Worm (Caenorhabditis elegans) whole organism, late embryonic: Measurements from ENCODE around the gene Y71H2AL.4.

ENCODE experiments used
- C08G9.2 ChIP-seq: sonication (generic microtip); optimal IDR thresholded peaks from 2 replicates; lab custom pipeline; 2016; ENCODE audit warnings: mild to moderate bottlenecking, missing genetic modification characterization, moderate library complexity, missing compliant biosample characterization
- C38D4.7 ChIP-seq: fragments of 200-800 bp; sonication (Bioruptor generic); optimal IDR thresholded peaks from 2 replicates; lab custom pipeline; 2018; ENCODE audit warnings: mild to moderate bottlenecking, missing genetic modification characterization, moderate library complexity, missing compliant biosample characterization
- F13H6.1 ChIP-seq: sonication (generic microtip); optimal IDR thresholded peaks from 2 replicates; lab custom pipeline; 2016; ENCODE audit warnings: missing genetic modification characterization, missing compliant biosample characterization
- K09A11.1 ChIP-seq: sonication (generic microtip); optimal IDR thresholded peaks from 2 replicates; lab custom pipeline; 2017; ENCODE audit warnings: antibody characterized with exemption, mild to moderate bottlenecking, missing genetic modification characterization, missing compliant biosample characterization; ENCODE audit not compliant: insufficient read depth
- T23F11.4 ChIP-seq: fragments of 200-800 bp; sonication (Bioruptor generic); optimal IDR thresholded peaks from 2 replicates; lab custom pipeline; 2018; ENCODE audit warnings: mild to moderate bottlenecking, missing genetic modification characterization, missing compliant biosample characterization
- Y22D7AL.16 ChIP-seq: sonication (generic microtip); optimal IDR thresholded peaks from 2 replicates; lab custom pipeline; 2016; ENCODE audit warnings: missing genetic modification characterization, missing compliant biosample characterization
- ama-1 ChIP-seq: fragments of 150-350 bp; optimal IDR thresholded peaks from 2 replicates; lab custom pipeline; 2014
- ceh-19 ChIP-seq: fragments of 200-800 bp; sonication (Bioruptor generic); optimal IDR thresholded peaks from 2 replicates; lab custom pipeline; 2018; ENCODE audit warnings: mild to moderate bottlenecking, missing genetic modification characterization, missing compliant biosample characterization
- ceh-30 ChIP-seq: fragments of 150-350 bp; optimal IDR thresholded peaks from 2 replicates; lab custom pipeline; 2014; ENCODE audit warnings: missing biosample characterization, missing genetic modification characterization
- ceh-31 ChIP-seq: sonication (generic microtip); optimal IDR thresholded peaks from 2 replicates; lab custom pipeline; 2016; ENCODE audit warnings: missing genetic modification characterization, missing compliant biosample characterization
- ceh-34 ChIP-seq: sonication (generic microtip); optimal IDR thresholded peaks from 2 replicates; lab custom pipeline; 2016; ENCODE audit warnings: mild to moderate bottlenecking, missing genetic modification characterization, missing compliant biosample characterization
- ceh-45 ChIP-seq: fragments of 200-800 bp; sonication (Bioruptor generic); IDR thresholded peaks from 2 replicates; pipeline ENCODE4 v1.3.6; 2022; ENCODE audit warnings: missing genetic modification reagents, missing genetic modification characterization, missing compliant biosample characterization
- ceh-48 ChIP-seq: sonication (generic microtip); optimal IDR thresholded peaks from 2 replicates; lab custom pipeline; 2016; ENCODE audit warnings: missing genetic modification characterization, inconsistent platforms, missing compliant biosample characterization
- ceh-9 ChIP-seq: sonication (generic microtip); optimal IDR thresholded peaks from 2 replicates; lab custom pipeline; 2016; ENCODE audit warnings: mild to moderate bottlenecking, missing genetic modification characterization, inconsistent platforms, missing compliant biosample characterization
- dmd-4 ChIP-seq: sonication (generic microtip); optimal IDR thresholded peaks from 2 replicates; lab custom pipeline; 2016; ENCODE audit warnings: borderline replicate concordance, missing genetic modification characterization, missing compliant biosample characterization
- dve-1 ChIP-seq: sonication (generic microtip); optimal IDR thresholded peaks from 2 replicates; lab custom pipeline; 2017; ENCODE audit warnings: antibody characterized with exemption, mild to moderate bottlenecking, missing genetic modification characterization, missing compliant biosample characterization
- elt-2 ChIP-seq: sonication (generic microtip); optimal IDR thresholded peaks from 2 replicates; lab custom pipeline; 2016; ENCODE audit warnings: missing genetic modification reagents, missing genetic modification characterization, missing compliant biosample characterization
- fax-1 ChIP-seq: sonication (generic microtip); optimal IDR thresholded peaks from 2 replicates; lab custom pipeline; 2016; ENCODE audit warnings: missing genotype, missing genetic modification characterization, missing compliant biosample characterization
- fkh-10 ChIP-seq: fragments of 150-350 bp; optimal IDR thresholded peaks from 2 replicates; lab custom pipeline; 2014; ENCODE audit warnings: missing biosample characterization, missing genetic modification reagents, missing genetic modification characterization
- gmeb-2 ChIP-seq: sonication (generic microtip); optimal IDR thresholded peaks from 2 replicates; lab custom pipeline; 2016; ENCODE audit warnings: missing genetic modification characterization, inconsistent platforms, missing compliant biosample characterization
- hlh-13 ChIP-seq: fragments of 200-800 bp; sonication (Bioruptor generic); optimal IDR thresholded peaks from 2 replicates; lab custom pipeline; 2018; ENCODE audit warnings: mild to moderate bottlenecking, missing genetic modification characterization, missing compliant biosample characterization
- hlh-15 ChIP-seq: sonication (generic microtip); optimal IDR thresholded peaks from 2 replicates; lab custom pipeline; 2016; ENCODE audit warnings: missing genetic modification characterization, missing compliant biosample characterization
- hlh-6 ChIP-seq: sonication (generic microtip); optimal IDR thresholded peaks from 2 replicates; lab custom pipeline; 2016; ENCODE audit warnings: missing genotype, missing genetic modification characterization, missing compliant biosample characterization
- lin-11 ChIP-seq: fragments of 200-800 bp; sonication (Bioruptor generic); optimal IDR thresholded peaks from 2 replicates; lab custom pipeline; 2018; ENCODE audit warnings: mild to moderate bottlenecking, missing genetic modification characterization, missing compliant biosample characterization
- madf-2 ChIP-seq: sonication (generic microtip); optimal IDR thresholded peaks from 2 replicates; lab custom pipeline; 2017; ENCODE audit warnings: missing genetic modification characterization, missing compliant biosample characterization
- mec-3 ChIP-seq: sonication (generic microtip); optimal IDR thresholded peaks from 2 replicates; lab custom pipeline; 2016; ENCODE audit warnings: borderline replicate concordance, missing genetic modification characterization, missing compliant biosample characterization
- nfya-1 ChIP-seq: sonication (generic microtip); optimal IDR thresholded peaks from 2 replicates; lab custom pipeline; 2017; ENCODE audit warnings: missing genetic modification characterization, mild to moderate bottlenecking, missing compliant biosample characterization, antibody characterized with exemption, moderate library complexity
- nhr-11 ChIP-seq: fragments of 150-350 bp; optimal IDR thresholded peaks from 2 replicates; lab custom pipeline; 2014; ENCODE audit warnings: missing biosample characterization, missing genetic modification characterization
- nhr-232 ChIP-seq: sonication (generic microtip); optimal IDR thresholded peaks from 2 replicates; lab custom pipeline; 2016; ENCODE audit warnings: missing genetic modification characterization, missing compliant biosample characterization
- npax-4 ChIP-seq: sonication (generic microtip); optimal IDR thresholded peaks from 2 replicates; lab custom pipeline; 2016; ENCODE audit warnings: missing genetic modification characterization, missing compliant biosample characterization
- pag-3 ChIP-seq: sonication (generic microtip); optimal IDR thresholded peaks from 2 replicates; lab custom pipeline; 2016; ENCODE audit warnings: missing compliant biosample characterization, missing genetic modification characterization, borderline replicate concordance
- pax-1 ChIP-seq: fragments of 150-350 bp; optimal IDR thresholded peaks from 2 replicates; lab custom pipeline; 2014; ENCODE audit warnings: missing biosample characterization, missing genetic modification characterization
- pha-2 ChIP-seq: sonication (generic microtip); optimal IDR thresholded peaks from 2 replicates; lab custom pipeline; 2017; ENCODE audit warnings: mild to moderate bottlenecking, missing genetic modification characterization, missing compliant biosample characterization
- pqm-1 ChIP-seq: sonication (generic microtip); optimal IDR thresholded peaks from 2 replicates; lab custom pipeline; 2016; ENCODE audit warnings: missing genetic modification characterization, missing compliant biosample characterization
- ref-2 ChIP-seq: sonication (generic microtip); optimal IDR thresholded peaks from 2 replicates; lab custom pipeline; 2016; ENCODE audit warnings: missing genetic modification characterization, missing compliant biosample characterization
- sox-2 ChIP-seq: fragments of 200-800 bp; sonication (Bioruptor generic); IDR thresholded peaks from 2 replicates; pipeline ENCODE4 v1.3.6; 2022; ENCODE audit warnings: missing genetic modification reagents, missing genetic modification characterization, missing compliant biosample characterization
- sox-4 ChIP-seq: sonication (generic microtip); optimal IDR thresholded peaks from 2 replicates; lab custom pipeline; 2017; ENCODE audit warnings: mild to moderate bottlenecking, missing genetic modification characterization, inconsistent platforms, missing compliant biosample characterization
- syd-9 ChIP-seq: sonication (generic microtip); optimal IDR thresholded peaks from 2 replicates; lab custom pipeline; 2016; ENCODE audit warnings: mild to moderate bottlenecking, missing genetic modification characterization, moderate library complexity, missing compliant biosample characterization
- tbx-7 ChIP-seq: sonication (generic microtip); optimal IDR thresholded peaks from 2 replicates; lab custom pipeline; 2016; ENCODE audit warnings: missing genotype, missing genetic modification characterization, missing compliant biosample characterization
- ttx-3 ChIP-seq: sonication (generic microtip); optimal IDR thresholded peaks from 2 replicates; lab custom pipeline; 2016; ENCODE audit warnings: missing genetic modification reagents, missing genetic modification characterization, missing compliant biosample characterization
- unc-3 ChIP-seq, 2 experiments: fragments of 200-800 bp in 1 of 2; sonication (Bioruptor generic) in 1 of 2; sonication (generic microtip) in 1 of 2; conservative IDR thresholded peaks in 1 of 2; optimal IDR thresholded peaks in 1 of 2; 2 replicates each; pipeline versions ENCODE4 v1.3.6 to Lab custom; 2016 to 2022; ENCODE audit warnings: missing compliant biosample characterization in 2 of 2, missing genetic modification characterization in 2 of 2, missing genetic modification reagents in 1 of 2
- unc-42 ChIP-seq: sonication (generic microtip); optimal IDR thresholded peaks from 2 replicates; lab custom pipeline; 2016; ENCODE audit warnings: missing genotype, missing genetic modification characterization, missing compliant biosample characterization
- unc-55 ChIP-seq: sonication (generic microtip); optimal IDR thresholded peaks from 2 replicates; lab custom pipeline; 2017; ENCODE audit warnings: missing biosample characterization, missing genetic modification reagents, missing genetic modification characterization
- ztf-16 ChIP-seq: sonication (generic microtip); optimal IDR thresholded peaks from 2 replicates; lab custom pipeline; 2017; ENCODE audit warnings: missing genetic modification characterization, missing compliant biosample characterization

The Y71H2AL.4 gene

ce11 chrIII:2710211-2710610, 24.0 kb downstream of the Y71H2AL.4 start:
- no peak for TF ChIP-seq F13H6.1 (tag; lab: Kevin White, UChicago)
- no peak for TF ChIP-seq pha-2 (tag; lab: Kevin White, UChicago)
- TF ChIP-seq unc-3 (GFP tag; conservative IDR thresholded peaks at IDR 0.05; lab: Robert Waterston, UW): no peak
- no peak for TF ChIP-seq unc-3 (tag; optimal IDR thresholded peaks at IDR 0.05; lab: Kevin White, UChicago)
- no peak for TF ChIP-seq pax-1
- TF ChIP-seq syd-9 (tag; lab: Kevin White, UChicago): no peak
- TF ChIP-seq ceh-31 (tag; lab: Kevin White, UChicago): no peak
- TF ChIP-seq npax-4 (tag; lab: Kevin White, UChicago): no peak
- TF ChIP-seq ceh-48 (tag; lab: Kevin White, UChicago): no peak
- TF ChIP-seq dmd-4 (tag; lab: Kevin White, UChicago): no peak
- TF ChIP-seq C08G9.2 (tag; lab: Kevin White, UChicago): no peak
- no peak for TF ChIP-seq nfya-1 (tag; lab: Kevin White, UChicago)
- TF ChIP-seq lin-11: no peak
- no peak for TF ChIP-seq Y22D7AL.16
- TF ChIP-seq sox-4 (tag; lab: Kevin White, UChicago): no peak
- no peak for TF ChIP-seq fax-1
- no peak for TF ChIP-seq ztf-16 (tag; lab: Kevin White, UChicago)
- TF ChIP-seq ceh-30 (tag; lab: Kevin White, UChicago): no peak
- no peak for TF ChIP-seq pag-3 (tag; lab: Kevin White, UChicago)
- TF ChIP-seq ceh-19: no peak
- TF ChIP-seq ref-2 (tag; lab: Kevin White, UChicago): no peak

- TF ChIP-seq hlh-13 (GFP tag; lab: Kevin White, UChicago) (no peak), Y22D7AL.16 (no peak), ceh-30 (tag; lab: Kevin White, UChicago) (no peak), sox-4 (tag; lab: Kevin White, UChicago) (no peak), T23F11.4 (GFP tag; lab: Kevin White, UChicago) (no peak), mec-3 (tag; lab: Kevin White, UChicago) (no peak), pqm-1 (tag; lab: Kevin White, UChicago) (no peak)
Observed at ce11 chrIII:2711527-2711926, 25.3 kb downstream of the Y71H2AL.4 start.

ce11 chrIII:2716514-2716913, 30.3 kb downstream of the Y71H2AL.4 start, which contains the start of gene tmem-132:
TSS of gene tmem-132 (minus strand) at chrIII:2716614.
- TF ChIP-seq syd-9 (tag; lab: Kevin White, UChicago) (no peak), hlh-6 (tag; lab: Kevin White, UChicago) (no peak), ceh-9 (tag; lab: Kevin White, UChicago) (no peak), tbx-7 (no peak), sox-2 (GFP tag; lab: Robert Waterston, UW) (no peak), pha-2 (tag; lab: Kevin White, UChicago) (no peak), dmd-4 (tag; lab: Kevin White, UChicago) (no peak), sox-4 (tag; lab: Kevin White, UChicago) (no peak), unc-55 (GFP tag; lab: Kevin White, UChicago) (no peak), hlh-15 (tag; lab: Kevin White, UChicago) (no peak), ceh-48 (tag; lab: Kevin White, UChicago) (no peak), ttx-3 (tag; lab: Kevin White, UChicago) (no peak), unc-3 (GFP tag; conservative IDR thresholded peaks at IDR 0.05; lab: Robert Waterston, UW) (no peak), unc-3 (tag; optimal IDR thresholded peaks at IDR 0.05; lab: Kevin White, UChicago) (no peak)

DNA sequence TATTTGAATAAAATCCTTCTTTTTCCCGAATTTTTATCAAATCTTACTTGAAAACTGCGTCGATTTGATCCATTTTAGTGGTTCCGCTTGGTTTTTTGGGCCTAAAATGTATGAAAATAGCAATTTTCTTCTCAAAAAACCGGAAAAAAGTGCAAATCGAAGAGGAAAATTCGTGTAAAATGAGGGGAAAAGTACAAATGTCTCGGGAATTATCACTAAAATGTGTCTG, 38.7 kb downstream of the Y71H2AL.4 start, which contains the start of gene Y71H2AM.11:
Gene Y71H2AM.11, minus strand, starts transcription at position 101 of the 229 bp plus-strand sequence.
- TF ChIP-seq dve-1 (tag; lab: Kevin White, UChicago): no peak
- no peak for TF ChIP-seq lin-11
- no peak for TF ChIP-seq C38D4.7 (GFP tag; lab: Kevin White, UChicago)
- TF ChIP-seq fax-1: no peak
- no peak for TF ChIP-seq ceh-45 (GFP tag; lab: Robert Waterston, UW)
- no peak for TF ChIP-seq nhr-11 (tag; lab: Kevin White, UChicago)
- TF ChIP-seq ceh-34 (tag; lab: Kevin White, UChicago): no peak
- TF ChIP-seq Y22D7AL.16: no peak
- no peak for TF ChIP-seq ama-1
- no peak for TF ChIP-seq gmeb-2
- TF ChIP-seq K09A11.1 (tag; lab: Kevin White, UChicago): no peak
- no peak for TF ChIP-seq elt-2 (tag; lab: Kevin White, UChicago)
- no peak for TF ChIP-seq pag-3 (tag; lab: Kevin White, UChicago)
- TF ChIP-seq pqm-1 (tag; lab: Kevin White, UChicago): no peak
- TF ChIP-seq unc-42 (tag; lab: Kevin White, UChicago): no peak
- no peak for TF ChIP-seq fkh-10 (GFP tag; lab: Kevin White, UChicago)
- TF ChIP-seq T23F11.4 (GFP tag; lab: Kevin White, UChicago): no peak
- TF ChIP-seq pax-1: no peak
- TF ChIP-seq madf-2 (tag; lab: Kevin White, UChicago): no peak
- no peak for TF ChIP-seq nhr-232
